Worm (Caenorhabditis elegans): Measurements from ENCODE around the gene clec-163.
"Not testable (repeated sequence)": the region's sequence is repeated elsewhere in the genome, so short reads cannot be mapped to it uniquely, and the experiment has no call there.

clec-163 gene

ce11 chrIII:10747620-10748479 is 46.3 kb upstream of the clec-163 start, which contains the start of the genes ran-1 and dkc-1 (continued):
- no peak for TF ChIP-seq ama-1 (optimal IDR thresholded peaks at IDR 0.05)
- no peak for TF ChIP-seq ceh-22 (tag; optimal IDR thresholded peaks at IDR 0.05)
- no peak for TF ChIP-seq zip-5 (tag; optimal IDR thresholded peaks at IDR 0.05)
- TF ChIP-seq K02D7.2 (tag; optimal IDR thresholded peaks at IDR 0.05) = no peak
- peak; percentile 92 for TF ChIP-seq nfya-1 (tag; optimal IDR thresholded peaks at IDR 0.05)
- TF ChIP-seq unc-42 (tag; optimal IDR thresholded peaks at IDR 0.05) = peak; percentile 27
- no peak for TF ChIP-seq madf-2 (tag; optimal IDR thresholded peaks at IDR 0.05)
- no peak for TF ChIP-seq syd-9 (tag; optimal IDR thresholded peaks at IDR 0.05)
- TF ChIP-seq C08G9.2 (tag; optimal IDR thresholded peaks at IDR 0.05) = no peak
- TF ChIP-seq odd-2 (tag; optimal IDR thresholded peaks at IDR 0.05) = no peak
- no peak for TF ChIP-seq hlh-6 (tag; optimal IDR thresholded peaks at IDR 0.05)
- no peak for TF ChIP-seq unc-3 (GFP tag; conservative IDR thresholded peaks at IDR 0.05)
- TF ChIP-seq unc-3 (tag; optimal IDR thresholded peaks at IDR 0.05) = no peak
- no peak for TF ChIP-seq pha-4 (tag; optimal IDR thresholded peaks at IDR 0.05)
- TF ChIP-seq ceh-34 (tag; optimal IDR thresholded peaks at IDR 0.05) = peak; percentile 8
- no peak for TF ChIP-seq pag-3 (tag; optimal IDR thresholded peaks at IDR 0.05; ENCODE audit: borderline replicate concordance)
- no peak for TF ChIP-seq che-1 (tag; optimal IDR thresholded peaks at IDR 0.05)
- peak; percentile 54 for TF ChIP-seq ceh-18 (tag; optimal IDR thresholded peaks at IDR 0.05)
- TF ChIP-seq ceh-30 (tag; optimal IDR thresholded peaks at IDR 0.05) = no peak
- no peak for TF ChIP-seq ref-2 (tag; optimal IDR thresholded peaks at IDR 0.05)
- TF ChIP-seq C38D4.7 (GFP tag; optimal IDR thresholded peaks at IDR 0.05) = no peak
- no peak for TF ChIP-seq nhr-232 (tag; optimal IDR thresholded peaks at IDR 0.05)
- no peak for TF ChIP-seq ceh-2 (tag; optimal IDR thresholded peaks at IDR 0.05)
- no peak for TF ChIP-seq ceh-14 (tag; optimal IDR thresholded peaks at IDR 0.05)
- TF ChIP-seq fkh-10 (GFP tag; optimal IDR thresholded peaks at IDR 0.05) = no peak
- TF ChIP-seq pros-1 (tag; optimal IDR thresholded peaks at IDR 0.05) = no peak
- no peak for TF ChIP-seq pqm-1 (tag; optimal IDR thresholded peaks at IDR 0.05)
- TF ChIP-seq mec-3 (tag; optimal IDR thresholded peaks at IDR 0.05; ENCODE audit: borderline replicate concordance) = no peak
- TF ChIP-seq dve-1 (tag; optimal IDR thresholded peaks at IDR 0.05) = peak; percentile 49
- TF ChIP-seq T23F11.4 (GFP tag; optimal IDR thresholded peaks at IDR 0.05) = no peak
- TF ChIP-seq sox-2 (GFP tag; IDR thresholded peaks at IDR 0.05) = no peak
- no peak for TF ChIP-seq sdc-2 (tag; optimal IDR thresholded peaks at IDR 0.05)
- peak; percentile 75 for TF ChIP-seq ceh-48 (tag; optimal IDR thresholded peaks at IDR 0.05)
- TF ChIP-seq fax-1 (tag; optimal IDR thresholded peaks at IDR 0.05) = no peak
- TF ChIP-seq ztf-16 (tag; optimal IDR thresholded peaks at IDR 0.05) = no peak
- TF ChIP-seq lin-11 (tag; optimal IDR thresholded peaks at IDR 0.05) = no peak
- TF ChIP-seq ceh-31 (tag; optimal IDR thresholded peaks at IDR 0.05) = peak; percentile 49

- TF ChIP-seq sox-2 (GFP tag; IDR thresholded peaks at IDR 0.05); pha-2 (tag; optimal IDR thresholded peaks at IDR 0.05); hlh-8 (tag; optimal IDR thresholded peaks at IDR 0.05): not testable (repeated sequence)
Observed at ce11 chrIII:10750043-10750442, 44.1 kb upstream of the clec-163 start, which contains the start of gene enu-3.6. TSS of gene enu-3.6 (plus strand) at chrIII:10750434.

ce11 chrIII:10754379-10754778 is 39.8 kb upstream of the clec-163 start:
- TF ChIP-seq ceh-18 (tag; optimal IDR thresholded peaks at IDR 0.05) (no peak), unc-55 (GFP tag; optimal IDR thresholded peaks at IDR 0.05) (no peak), ceh-24 (tag; optimal IDR thresholded peaks at IDR 0.05) (no peak), pros-1 (tag; optimal IDR thresholded peaks at IDR 0.05) (no peak), lim-6 (tag; optimal IDR thresholded peaks at IDR 0.05) (no peak), C08G9.2 (tag; optimal IDR thresholded peaks at IDR 0.05) (no peak), hlh-15 (tag; optimal IDR thresholded peaks at IDR 0.05) (no peak), ceh-45 (GFP tag; IDR thresholded peaks at IDR 0.05) (no peak), gmeb-2 (tag; optimal IDR thresholded peaks at IDR 0.05) (no peak), ttx-3 (tag; optimal IDR thresholded peaks at IDR 0.05) (no peak), fkh-6 (tag; optimal IDR thresholded peaks at IDR 0.05) (no peak), hlh-30 (tag; optimal IDR thresholded peaks at IDR 0.05; ENCODE audit: insufficient read depth) (no peak), tbx-7 (tag; optimal IDR thresholded peaks at IDR 0.05) (no peak), sox-4 (tag; optimal IDR thresholded peaks at IDR 0.05) (no peak), fax-1 (tag; optimal IDR thresholded peaks at IDR 0.05) (no peak), npax-4 (tag; optimal IDR thresholded peaks at IDR 0.05) (no peak)
